Worm (Caenorhabditis elegans): Measurements from ENCODE around the gene cul-6.
A peak's percentile ranks its signal among the peaks of the same experiment; 100 is the strongest.

The cul-6 gene

ce11 chrIV:12596960-12597359 is 6.7 kb upstream of the cul-6 start:
- TF ChIP-seq aha-1 (tag) (peak; percentile 91), unc-130 (GFP tag; optimal IDR thresholded peaks at IDR 0.05) (no peak)

DNA sequence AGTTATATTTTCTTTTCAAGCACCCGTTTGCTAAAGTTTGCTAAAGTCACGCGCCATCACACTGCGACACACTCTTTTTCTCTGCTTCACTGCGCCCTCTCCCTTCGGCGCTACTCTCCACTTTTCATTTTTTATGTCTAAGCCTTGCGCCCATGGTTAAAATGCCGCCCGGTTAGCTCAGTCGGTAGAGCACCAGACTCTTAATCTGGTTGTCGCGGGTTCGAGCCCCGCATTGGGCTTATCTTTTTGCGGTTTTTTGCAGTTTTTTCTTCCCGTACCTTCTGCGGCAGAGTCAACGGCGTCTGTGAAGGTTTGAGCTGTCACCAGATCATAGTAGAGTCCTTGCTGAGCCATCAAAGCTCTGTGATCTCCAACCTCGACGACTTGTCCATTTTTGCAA is 4.3 kb upstream of the cul-6 start:
- peak; percentile 77 for TF ChIP-seq madf-9 (GFP tag; conservative IDR thresholded peaks at IDR 0.05)
- TF ChIP-seq Y105C5A.15 (GFP tag; IDR thresholded peaks at IDR 0.05): peak; percentile 84; the same call in 1 of the 2 replicates
- no peak for TF ChIP-seq skn-1 (tag; optimal IDR thresholded peaks at IDR 0.05)
- peak; percentile 28 for TF ChIP-seq Y5F2A.4 (GFP tag; optimal IDR thresholded peaks at IDR 0.05)
- TF ChIP-seq lin-13 (GFP tag; optimal IDR thresholded peaks at IDR 0.05): peak; percentile 63
- peak; percentile 41 for TF ChIP-seq gei-8 (GFP tag; optimal IDR thresholded peaks at IDR 0.05)
- TF ChIP-seq ceh-32 (tag; optimal IDR thresholded peaks at IDR 0.05; ENCODE audit: poor library complexity): peak; percentile 42
- TF ChIP-seq duxl-1 (tag; optimal IDR thresholded peaks at IDR 0.05; ENCODE audit: poor library complexity): peak; percentile 45
- TF ChIP-seq F49E8.2 (tag; optimal IDR thresholded peaks at IDR 0.05; ENCODE audit: borderline replicate concordance): peak; percentile 48
- peak; percentile 65 for TF ChIP-seq ctbp-1 (GFP tag; IDR thresholded peaks at IDR 0.05)
- no peak for TF ChIP-seq zip-11 (GFP tag; IDR thresholded peaks at IDR 0.05)
- no peak for TF ChIP-seq ces-1 (GFP tag; optimal IDR thresholded peaks at IDR 0.05)
- peak; percentile 65; the same call in 1 of the 2 replicates for TF ChIP-seq nhr-42 (GFP tag; IDR thresholded peaks at IDR 0.05)
- TF ChIP-seq ZK337.2 (GFP tag; IDR thresholded peaks at IDR 0.05): peak; percentile 37; the same call in 1 of the 2 replicates
- TF ChIP-seq nhr-10 (tag; optimal IDR thresholded peaks at IDR 0.05): no peak
- peak; percentile 99 for TF ChIP-seq aha-1 (tag)
- peak; percentile 74 for TF ChIP-seq spr-3 (GFP tag; optimal IDR thresholded peaks at IDR 0.05)
- TF ChIP-seq T20F7.1 (GFP tag; optimal IDR thresholded peaks at IDR 0.05): peak; percentile 60
- TF ChIP-seq egl-43 (GFP tag; IDR thresholded peaks at IDR 0.05): peak; percentile 97
- TF ChIP-seq lim-7 (GFP tag; IDR thresholded peaks at IDR 0.05): peak; percentile 89
- TF ChIP-seq nhr-102 (tag; optimal IDR thresholded peaks at IDR 0.05): peak; percentile 81
- TF ChIP-seq vab-7 (GFP tag; IDR thresholded peaks at IDR 0.05): peak; percentile 93
- peak; percentile 56 for TF ChIP-seq Y48G9A.11 (GFP tag; IDR thresholded peaks at IDR 0.05)
- no peak for TF ChIP-seq ZK546.5 (tag; optimal IDR thresholded peaks at IDR 0.05)
- TF ChIP-seq unc-130 (GFP tag; optimal IDR thresholded peaks at IDR 0.05): peak; percentile 71
- peak; percentile 53 for TF ChIP-seq sdz-12 (GFP tag; optimal IDR thresholded peaks at IDR 0.05)
- peak in 1 of 2 experiments; percentile 69 for TF ChIP-seq daf-16 (GFP tag; optimal IDR thresholded peaks at IDR 0.05)
- peak; percentile 48 for TF ChIP-seq daf-16 (tag; optimal IDR thresholded peaks at IDR 0.05)
- TF ChIP-seq mxl-3 (GFP tag; optimal IDR thresholded peaks at IDR 0.05): peak; percentile 46
- peak; percentile 47 for TF ChIP-seq F37D6.2 (tag; optimal IDR thresholded peaks at IDR 0.05)
- peak; percentile 85 for TF ChIP-seq mes-2 (tag; optimal IDR thresholded peaks at IDR 0.05; ENCODE audit: poor library complexity, severe bottlenecking)
- TF ChIP-seq lin-29 (GFP tag; IDR thresholded peaks at IDR 0.05): peak; percentile 43; the same call in 1 of the 2 replicates
- peak; percentile 66 for TF ChIP-seq spr-1 (tag; optimal IDR thresholded peaks at IDR 0.05)
- TF ChIP-seq nhr-77 (tag; optimal IDR thresholded peaks at IDR 0.05): peak; percentile 2
- TF ChIP-seq daf-12 (tag; optimal IDR thresholded peaks at IDR 0.05): no peak
- TF ChIP-seq nhr-48 (tag; optimal IDR thresholded peaks at IDR 0.05): peak; percentile 50
- peak; percentile 28 for TF ChIP-seq nhr-111 (GFP tag; optimal IDR thresholded peaks at IDR 0.05)
- TF ChIP-seq hlh-30 (tag; optimal IDR thresholded peaks at IDR 0.05; ENCODE audit: insufficient read depth): peak; percentile 95
- no peak for TF ChIP-seq ceh-82 (tag; optimal IDR thresholded peaks at IDR 0.05)
- TF ChIP-seq tra-1 (GFP tag; IDR thresholded peaks at IDR 0.05): peak; percentile 51; the same call in 1 of the 2 replicates
- peak; percentile 54 to 72; a peak in 3 of 4 replicates for TF ChIP-seq madf-5 (GFP tag; IDR thresholded peaks at IDR 0.05)
- TF ChIP-seq daf-19 (GFP tag; conservative IDR thresholded peaks at IDR 0.05): no peak
- TF ChIP-seq set-16 (GFP tag; IDR thresholded peaks at IDR 0.05): peak; percentile 61
- TF ChIP-seq ceh-44 (GFP tag; IDR thresholded peaks at IDR 0.05): peak; percentile 74; the same call in 1 of the 2 replicates
- TF ChIP-seq mdl-1 (tag; optimal IDR thresholded peaks at IDR 0.05): peak in 1 of 2 experiments; percentile 80
- TF ChIP-seq ceh-20 (GFP tag; IDR thresholded peaks at IDR 0.05): peak; percentile 78
- peak; percentile 67 for TF ChIP-seq php-3 (GFP tag; IDR thresholded peaks at IDR 0.05)
- TF ChIP-seq nhr-28 (tag; optimal IDR thresholded peaks at IDR 0.05): peak; percentile 34

All from whole organism, L4 larva.